Worm (Caenorhabditis elegans): Measurements from ENCODE around the gene W09D6.4.

DNA sequence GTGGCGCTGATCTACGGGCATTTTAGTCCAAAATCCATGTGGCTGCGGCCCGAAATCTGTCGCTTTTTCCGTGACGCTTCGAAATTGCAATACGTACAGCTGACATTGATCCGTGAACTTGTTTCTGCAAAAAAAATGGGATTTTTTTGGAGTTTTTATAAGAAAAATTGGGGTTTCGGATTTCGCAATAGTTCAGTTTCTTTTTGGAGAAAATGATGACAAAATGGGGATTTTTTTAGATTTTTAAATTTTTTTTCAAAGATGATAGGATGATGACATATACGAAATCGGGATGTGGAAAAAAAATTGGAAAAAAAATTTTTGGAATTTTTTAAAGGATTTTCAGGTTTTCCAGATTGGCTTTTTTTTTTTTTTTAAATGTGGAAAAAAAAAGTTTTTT lies 21.7 kb downstream of the W09D6.4 start:
- no peak for TF ChIP-seq him-1 (tag; optimal IDR thresholded peaks at IDR 0.05)
- TF ChIP-seq dao-5 (tag; optimal IDR thresholded peaks at IDR 0.05): no peak
